Worm (Caenorhabditis elegans) whole organism, L1 larva: ENCODE results near the gene hrde-2.

Source experiments
- C04F5.9 ChIP-seq: sonication (generic microtip); optimal IDR thresholded peaks from 2 replicates; lab custom pipeline; 2016; ENCODE audit warnings: missing genetic modification characterization, missing compliant biosample characterization
- C34B4.2 ChIP-seq: sonication (generic microtip); optimal IDR thresholded peaks from 2 replicates; lab custom pipeline; 2017; ENCODE audit warnings: mild to moderate bottlenecking, missing genetic modification characterization, missing compliant biosample characterization
- Y116A8C.19 ChIP-seq: sonication (generic microtip); optimal IDR thresholded peaks from 2 replicates; lab custom pipeline; 2016; ENCODE audit warnings: missing compliant biosample characterization, missing genetic modification characterization, borderline replicate concordance
- aly-2 ChIP-seq: fragments of 150-350 bp; optimal IDR thresholded peaks from 2 replicates; lab custom pipeline; 2014; ENCODE audit warnings: missing biosample characterization, missing genetic modification characterization
- ama-1 ChIP-seq: fragments of 150-350 bp; optimal IDR thresholded peaks from 2 replicates; lab custom pipeline; 2014
- blmp-1 ChIP-seq: fragments of 150-350 bp; optimal IDR thresholded peaks from 2 replicates; lab custom pipeline; 2014; ENCODE audit warnings: missing biosample characterization, missing genetic modification characterization
- ceh-82 ChIP-seq, 3 experiments: fragments of 150-350 bp in 1 of 3; sonication (generic microtip) in 2 of 3; optimal IDR thresholded peaks; 2 replicates each; lab custom pipeline; 2014 to 2017; ENCODE audit warnings: missing biosample characterization in 3 of 3, missing genetic modification characterization in 3 of 3
- ceh-88 ChIP-seq: fragments of 200-800 bp; sonication (Bioruptor generic); IDR thresholded peaks from 2 replicates; pipeline ENCODE4 v1.3.6; 2022; ENCODE audit warnings: missing genetic modification characterization, missing compliant biosample characterization
- dsc-1 ChIP-seq: sonication (generic microtip); optimal IDR thresholded peaks from 2 replicates; lab custom pipeline; 2016; ENCODE audit warnings: mild to moderate bottlenecking, missing genetic modification characterization, missing compliant biosample characterization
- efl-3 ChIP-seq: fragments of 200-800 bp; sonication (Bioruptor generic); optimal IDR thresholded peaks from 2 replicates; lab custom pipeline; 2018; ENCODE audit warnings: mild to moderate bottlenecking, missing genetic modification characterization, missing compliant biosample characterization
- egl-27 ChIP-seq, 2 experiments: fragments of 150-350 bp in 1 of 2; sonication (generic microtip); optimal IDR thresholded peaks; 3 replicates each; lab custom pipeline; 2017 to 2018; ENCODE audit warnings: missing biosample characterization in 2 of 2, missing genetic modification characterization in 2 of 2, missing genetic modification reagents in 2 of 2
- elt-3 ChIP-seq, 6 experiments: fragments of 150-350 bp in 1 of 6; sonication (generic microtip); optimal IDR thresholded peaks; 2 replicates each; lab custom pipeline; 2017 to 2018; ENCODE audit warnings: missing biosample characterization in 6 of 6, missing genetic modification characterization in 6 of 6, inconsistent platforms in 1 of 6
- fkh-10 ChIP-seq: sonication (generic microtip); optimal IDR thresholded peaks from 2 replicates; lab custom pipeline; 2017; ENCODE audit warnings: missing biosample characterization, missing genetic modification reagents, missing genetic modification characterization
- grh-1 ChIP-seq: fragments of 200-800 bp; sonication (Bioruptor generic); IDR thresholded peaks from 2 replicates; pipeline ENCODE4 v1.3.6; 2022; ENCODE audit warnings: missing genetic modification reagents, missing genetic modification characterization, missing compliant biosample characterization
- hlh-4 ChIP-seq: sonication (generic microtip); optimal IDR thresholded peaks from 2 replicates; lab custom pipeline; 2016; ENCODE audit warnings: mild to moderate bottlenecking, missing genetic modification characterization, missing compliant biosample characterization
- hpl-2 ChIP-seq: fragments of 150-350 bp; optimal IDR thresholded peaks from 2 replicates; lab custom pipeline; 2014; ENCODE audit warnings: missing biosample characterization, missing genetic modification reagents, missing genetic modification characterization
- irx-1 ChIP-seq: sonication (generic microtip); optimal IDR thresholded peaks from 2 replicates; lab custom pipeline; 2016; ENCODE audit warnings: missing genetic modification characterization, missing compliant biosample characterization
- jun-1 ChIP-seq: fragments of 150-350 bp; optimal IDR thresholded peaks from 2 replicates; lab custom pipeline; 2014; ENCODE audit warnings: missing biosample characterization, missing genetic modification reagents, missing genetic modification characterization
- lin-13 ChIP-seq: fragments of 150-350 bp; optimal IDR thresholded peaks from 2 replicates; lab custom pipeline; 2014; ENCODE audit warnings: missing biosample characterization, missing genetic modification reagents, missing genetic modification characterization
- lin-14 ChIP-seq: fragments of 200-800 bp; sonication (Bioruptor generic); optimal IDR thresholded peaks from 2 replicates; lab custom pipeline; 2018; ENCODE audit warnings: mild to moderate bottlenecking, missing genetic modification characterization, moderate library complexity, missing compliant biosample characterization
- lin-35 ChIP-seq, 2 experiments: fragments of 150-350 bp; optimal IDR thresholded peaks; 2 replicates each; lab custom pipeline; 2014; ENCODE audit warnings: missing biosample characterization in 2 of 2, missing genetic modification characterization in 2 of 2, missing genetic modification reagents in 2 of 2
- lin-39 ChIP-seq: fragments of 150-350 bp; optimal IDR thresholded peaks from 2 replicates; lab custom pipeline; 2014; ENCODE audit warnings: missing biosample characterization, missing genetic modification reagents, missing genetic modification characterization
- lir-3 ChIP-seq: sonication (generic microtip); optimal IDR thresholded peaks from 2 replicates; lab custom pipeline; 2016; ENCODE audit warnings: mild to moderate bottlenecking, missing genetic modification characterization, moderate library complexity, missing compliant biosample characterization; ENCODE audit not compliant: poor library complexity
- mab-9 ChIP-seq: fragments of 200-800 bp; sonication (Bioruptor generic); IDR thresholded peaks from 2 replicates; pipeline ENCODE4 v1.3.6; 2022; ENCODE audit warnings: missing genetic modification reagents, missing genetic modification characterization, missing compliant biosample characterization
- mdl-1 ChIP-seq, 2 experiments: fragments of 150-350 bp; optimal IDR thresholded peaks; 2 replicates each; lab custom pipeline; 2014 to 2017; ENCODE audit warnings: missing biosample characterization in 2 of 2, missing genetic modification characterization in 2 of 2, inconsistent platforms in 1 of 2
- mef-2 ChIP-seq: fragments of 150-350 bp; optimal IDR thresholded peaks from 2 replicates; lab custom pipeline; 2014; ENCODE audit warnings: missing biosample characterization, missing genetic modification characterization
- nhr-11 ChIP-seq: fragments of 150-350 bp; optimal IDR thresholded peaks from 2 replicates; lab custom pipeline; 2014; ENCODE audit warnings: missing biosample characterization, missing genetic modification characterization
- nhr-20 ChIP-seq: sonication (generic microtip); optimal IDR thresholded peaks from 2 replicates; lab custom pipeline; 2016; ENCODE audit warnings: mild to moderate bottlenecking, missing genetic modification characterization, missing compliant biosample characterization
- nhr-237 ChIP-seq: fragments of 150-350 bp; optimal IDR thresholded peaks from 2 replicates; lab custom pipeline; 2014; ENCODE audit warnings: missing biosample characterization, missing genetic modification characterization
- nhr-28 ChIP-seq: fragments of 150-350 bp; optimal IDR thresholded peaks from 2 replicates; lab custom pipeline; 2014; ENCODE audit warnings: missing biosample characterization, missing genetic modification characterization
- nhr-47 ChIP-seq: sonication (generic microtip); optimal IDR thresholded peaks from 2 replicates; lab custom pipeline; 2016; ENCODE audit warnings: mild to moderate bottlenecking, missing genetic modification characterization, moderate library complexity, missing compliant biosample characterization
- nhr-76 ChIP-seq: sonication (generic microtip); optimal IDR thresholded peaks from 2 replicates; lab custom pipeline; 2017; ENCODE audit warnings: missing biosample characterization, missing genetic modification characterization
- nhr-77 ChIP-seq: fragments of 150-350 bp; optimal IDR thresholded peaks from 2 replicates; lab custom pipeline; 2014; ENCODE audit warnings: missing biosample characterization, missing genetic modification characterization
- nhr-84 ChIP-seq: sonication (generic microtip); optimal IDR thresholded peaks from 2 replicates; lab custom pipeline; 2017; ENCODE audit warnings: missing biosample characterization, missing genetic modification characterization
- nhr-85 ChIP-seq: sonication (generic microtip); peaks from one replicate; lab custom pipeline; 2016; ENCODE audit warnings: missing genetic modification characterization, inconsistent platforms, missing compliant biosample characterization
- nhr-90 ChIP-seq: sonication (generic microtip); optimal IDR thresholded peaks from 2 replicates; lab custom pipeline; 2016; ENCODE audit warnings: mild to moderate bottlenecking, missing genetic modification characterization, missing compliant biosample characterization; ENCODE audit not compliant: poor library complexity
- pag-3 ChIP-seq: sonication (generic microtip); optimal IDR thresholded peaks from 2 replicates; lab custom pipeline; 2017; ENCODE audit warnings: missing genetic modification characterization, mild to moderate bottlenecking, missing compliant biosample characterization, antibody characterized with exemption, borderline replicate concordance; ENCODE audit not compliant: insufficient read depth
- pqm-1 ChIP-seq: sonication (generic microtip); optimal IDR thresholded peaks from 3 replicates; lab custom pipeline; 2017; ENCODE audit warnings: missing biosample characterization, missing genetic modification characterization
- rnt-1 ChIP-seq: sonication (generic microtip); optimal IDR thresholded peaks from 2 replicates; lab custom pipeline; 2016; ENCODE audit warnings: mild to moderate bottlenecking, missing genetic modification characterization, moderate library complexity, missing compliant biosample characterization
- sox-4 ChIP-seq: sonication (generic microtip); optimal IDR thresholded peaks from 2 replicates; lab custom pipeline; 2016; ENCODE audit warnings: missing genetic modification characterization, missing compliant biosample characterization
- sptf-1 ChIP-seq: fragments of 150-350 bp; optimal IDR thresholded peaks from 2 replicates; lab custom pipeline; 2014; ENCODE audit warnings: missing biosample characterization, missing genetic modification characterization
- swsn-7 ChIP-seq: sonication (generic microtip); optimal IDR thresholded peaks from 2 replicates; lab custom pipeline; 2016; ENCODE audit warnings: missing genetic modification characterization, missing compliant biosample characterization
- tbx-2 ChIP-seq: sonication (generic microtip); optimal IDR thresholded peaks from 2 replicates; lab custom pipeline; 2016; ENCODE audit warnings: missing genetic modification characterization, missing compliant biosample characterization
- unc-130 ChIP-seq: fragments of 150-350 bp; optimal IDR thresholded peaks from 2 replicates; lab custom pipeline; 2017; ENCODE audit warnings: missing biosample characterization, missing genetic modification characterization, inconsistent platforms
- unc-30 ChIP-seq: sonication (generic microtip); optimal IDR thresholded peaks from 2 replicates; lab custom pipeline; 2017; ENCODE audit warnings: missing biosample characterization, missing genetic modification characterization
- unc-86 ChIP-seq: sonication (generic microtip); optimal IDR thresholded peaks from 2 replicates; lab custom pipeline; 2016; ENCODE audit warnings: missing genetic modification characterization, missing compliant biosample characterization
- xbp-1 ChIP-seq: sonication (generic microtip); optimal IDR thresholded peaks from 2 replicates; lab custom pipeline; 2016; ENCODE audit warnings: missing genetic modification characterization, missing compliant biosample characterization
- zip-4 ChIP-seq: fragments of 200-800 bp; sonication (Bioruptor generic); optimal IDR thresholded peaks from 2 replicates; lab custom pipeline; 2018; ENCODE audit warnings: mild to moderate bottlenecking, missing genetic modification characterization, moderate library complexity, missing compliant biosample characterization
- ztf-4 ChIP-seq: fragments of 150-350 bp; optimal IDR thresholded peaks from 2 replicates; lab custom pipeline; 2014; ENCODE audit warnings: missing biosample characterization, missing genetic modification characterization

The hrde-2 gene

ce11 chrV:15011560-15011959 lies 6.7 kb downstream of the hrde-2 start, which contains the start of gene nmr-2:
nmr-2 (minus strand) TSS chrV:15011660.
- TF ChIP-seq nhr-47, result no peak
- TF ChIP-seq mef-2 (tag; lab: Kevin White, UChicago), result no peak
- no peak for TF ChIP-seq fkh-10 (GFP tag; lab: Kevin White, UChicago)
- no peak for TF ChIP-seq nhr-77 (tag; lab: Kevin White, UChicago)
- TF ChIP-seq blmp-1, result no peak
- TF ChIP-seq mab-9 (GFP tag; lab: Robert Waterston, UW), result no peak
- no peak for TF ChIP-seq unc-86 (tag; lab: Kevin White, UChicago)
- no peak for TF ChIP-seq tbx-2 (tag; lab: Kevin White, UChicago)
- TF ChIP-seq rnt-1, result no peak
- TF ChIP-seq pqm-1 (tag; lab: Kevin White, UChicago), result no peak
- no peak for TF ChIP-seq hlh-4 (tag; lab: Kevin White, UChicago)
- no peak for TF ChIP-seq pag-3 (tag; lab: Kevin White, UChicago)
- no peak for TF ChIP-seq C34B4.2 (tag; lab: Kevin White, UChicago)
- TF ChIP-seq unc-130 (tag; lab: Kevin White, UChicago), result no peak
- no peak for TF ChIP-seq hpl-2 (GFP tag; lab: Kevin White, UChicago)
- no peak for TF ChIP-seq ama-1 (lab: Kevin White, UChicago)
- TF ChIP-seq ztf-4 (tag; lab: Kevin White, UChicago), result no peak

- TF ChIP-seq swsn-7 (no peak), irx-1 (no peak), elt-3 (tag; optimal IDR thresholded peaks at IDR 0.05; lab: Kevin White, UChicago) (no peak), nhr-237 (tag; lab: Kevin White, UChicago) (no peak), egl-27 (tag; optimal IDR thresholded peaks at IDR 0.05; lab: Kevin White, UChicago) (no peak), ceh-82 (tag; optimal IDR thresholded peaks at IDR 0.05; lab: Kevin White, UChicago) (no peak), pag-3 (tag; lab: Kevin White, UChicago) (no peak), sox-4 (tag; lab: Kevin White, UChicago) (no peak), rnt-1 (peak; percentile 70), Y116A8C.19 (tag; lab: Kevin White, UChicago) (no peak), nhr-28 (tag; lab: Kevin White, UChicago) (no peak), nhr-85 (tag; lab: Kevin White, UChicago) (peak; percentile 67), nhr-76 (tag; lab: Kevin White, UChicago) (no peak), tbx-2 (tag; lab: Kevin White, UChicago) (no peak), nhr-47 (peak; percentile 12), unc-130 (tag; lab: Kevin White, UChicago) (no peak), C04F5.9 (no peak), lir-3 (no peak), grh-1 (GFP tag; lab: Robert Waterston, UW) (no peak), lin-14 (peak; percentile 20), jun-1 (tag; lab: Kevin White, UChicago) (no peak), lin-39 (tag; lab: Kevin White, UChicago) (no peak), xbp-1 (tag; lab: Kevin White, UChicago) (no peak), dsc-1 (peak; percentile 24), zip-4 (GFP tag; lab: Kevin White, UChicago) (no peak), hpl-2 (GFP tag; lab: Kevin White, UChicago) (no peak), efl-3 (no peak), nhr-11 (tag; lab: Kevin White, UChicago) (no peak), lin-13 (GFP tag; lab: Kevin White, UChicago) (no peak), nhr-77 (tag; lab: Kevin White, UChicago) (no peak), nhr-90 (tag; lab: Kevin White, UChicago) (no peak), mef-2 (tag; lab: Kevin White, UChicago) (no peak), mdl-1 (tag; optimal IDR thresholded peaks at IDR 0.05; lab: Kevin White, UChicago) (no peak), aly-2 (tag; lab: Kevin White, UChicago) (no peak), pqm-1 (tag; lab: Kevin White, UChicago) (no peak), sptf-1 (tag; lab: Kevin White, UChicago) (no peak), nhr-20 (tag; lab: Kevin White, UChicago) (no peak), lin-35 (GFP tag; optimal IDR thresholded peaks at IDR 0.05; lab: Kevin White, UChicago) (peak in 1 of 2 experiments; percentile 18), nhr-84 (tag; lab: Kevin White, UChicago) (no peak), unc-30 (tag; lab: Kevin White, UChicago) (no peak), ceh-88 (no peak)
Measured at ce11 chrV:15012542-15013301, 7.8 kb downstream of the hrde-2 start.
